Worm (Caenorhabditis elegans) whole organism, L4 larva: ENCODE measurements around the gene F07C3.2.

ENCODE experiments used
- aly-2 ChIP-seq: sonication (generic microtip); optimal IDR thresholded peaks from 2 replicates; lab custom pipeline; 2018; ENCODE audit warnings: missing biosample characterization, missing genetic modification characterization
- egl-27 ChIP-seq: sonication (generic microtip); optimal IDR thresholded peaks from 3 replicates; lab custom pipeline; 2017; ENCODE audit warnings: missing biosample characterization, missing genetic modification reagents, missing genetic modification characterization
- jun-1 ChIP-seq: fragments of 150-350 bp; optimal IDR thresholded peaks from 2 replicates; lab custom pipeline; 2014; ENCODE audit warnings: missing biosample characterization, missing genetic modification reagents, missing genetic modification characterization
- lin-15B ChIP-seq: fragments of 150-350 bp; sonication (generic microtip); optimal IDR thresholded peaks from 3 replicates; lab custom pipeline; 2014; ENCODE audit warnings: missing biosample characterization, missing genetic modification characterization
- nhr-11 ChIP-seq: fragments of 150-350 bp; optimal IDR thresholded peaks from 2 replicates; lab custom pipeline; 2014; ENCODE audit warnings: missing biosample characterization, missing genetic modification characterization
- nhr-237 ChIP-seq: sonication (generic microtip); optimal IDR thresholded peaks from 2 replicates; lab custom pipeline; 2017; ENCODE audit warnings: missing biosample characterization, missing genetic modification characterization
- pha-4 ChIP-seq, 2 experiments: fragments of 150-350 bp in 1 of 2; fragments of 200-800 bp in 1 of 2; sonication (Bioruptor generic) in 1 of 2; IDR thresholded peaks in 1 of 2; optimal IDR thresholded peaks in 1 of 2; 2 replicates each; pipeline versions ENCODE4 v1.3.6 to Lab custom; 2014 to 2022; ENCODE audit warnings: missing genetic modification characterization in 2 of 2, missing genetic modification reagents in 2 of 2, missing biosample characterization in 1 of 2, missing compliant biosample characterization in 1 of 2
- spr-3 ChIP-seq: fragments of 200-800 bp; sonication (Bioruptor generic); optimal IDR thresholded peaks from 2 replicates; lab custom pipeline; 2018; ENCODE audit warnings: mild to moderate bottlenecking, missing genetic modification characterization, missing compliant biosample characterization
- unc-62 ChIP-seq, 3 experiments: fragments of 150-350 bp in 1 of 3; sonication (generic microtip); optimal IDR thresholded peaks in 2 of 3; peaks in 1 of 3; 1 replicate in 1 of 3; 2 replicates in 2 of 3; lab custom pipeline; 2014 to 2017; ENCODE audit warnings: missing biosample characterization in 3 of 3, missing genetic modification characterization in 3 of 3, missing genetic modification reagents in 3 of 3, missing genotype in 1 of 3
- zag-1 ChIP-seq: fragments of 150-350 bp; optimal IDR thresholded peaks from 2 replicates; lab custom pipeline; 2014; ENCODE audit warnings: missing biosample characterization, missing genetic modification characterization

ce11 chrV:9212499-9212898 is 13.4 kb upstream of the F07C3.2 start:
- TF ChIP-seq jun-1 (tag; lab: Kevin White, UChicago): no peak
- TF ChIP-seq nhr-11 (tag; lab: Kevin White, UChicago): peak; percentile 43
- no peak for TF ChIP-seq pha-4 (GFP tag; IDR thresholded peaks at IDR 0.05; lab: Robert Waterston, UW)
- TF ChIP-seq pha-4 (tag; optimal IDR thresholded peaks at IDR 0.05; lab: Kevin White, UChicago): peak; percentile 64
- TF ChIP-seq unc-62 (GFP tag; optimal IDR thresholded peaks at IDR 0.05 in 1 of 2; lab: Kevin White, UChicago): no peak
- TF ChIP-seq unc-62 (tag; optimal IDR thresholded peaks at IDR 0.05; lab: Kevin White, UChicago): no peak
- no peak for TF ChIP-seq zag-1 (tag; lab: Kevin White, UChicago)
- TF ChIP-seq lin-15B (tag; lab: Kevin White, UChicago): no peak
- no peak for TF ChIP-seq egl-27
- TF ChIP-seq aly-2: no peak
- TF ChIP-seq nhr-237 (tag; lab: Kevin White, UChicago): no peak
- TF ChIP-seq spr-3 (GFP tag; lab: Kevin White, UChicago): no peak
